Worm (Caenorhabditis elegans) whole organism, L3 larva: ENCODE measurements around the gene mbr-1.

ENCODE experiments used
- R02D3.7 ChIP-seq: fragments of 150-350 bp; optimal IDR thresholded peaks from 2 replicates; lab custom pipeline; 2014; ENCODE audit warnings: missing biosample characterization, missing genetic modification characterization
- ama-1 ChIP-seq: fragments of 150-350 bp; optimal IDR thresholded peaks from 2 replicates; lab custom pipeline; 2018
- fos-1 ChIP-seq: fragments of 150-350 bp; optimal IDR thresholded peaks from 2 replicates; lab custom pipeline; 2014; ENCODE audit warnings: missing biosample characterization, missing genetic modification characterization
- lsy-12 ChIP-seq: sonication (generic microtip); optimal IDR thresholded peaks from 2 replicates; lab custom pipeline; 2016; ENCODE audit warnings: mild to moderate bottlenecking, missing genetic modification characterization, missing compliant biosample characterization
- nhr-11 ChIP-seq: fragments of 150-350 bp; optimal IDR thresholded peaks from 2 replicates; lab custom pipeline; 2014; ENCODE audit warnings: missing biosample characterization, missing genetic modification characterization
- nhr-25 ChIP-seq: sonication (generic microtip); optimal IDR thresholded peaks from 2 replicates; lab custom pipeline; 2017; ENCODE audit warnings: missing biosample characterization, missing genetic modification characterization
- snpc-4 ChIP-seq: fragments of 150-350 bp; optimal IDR thresholded peaks from 2 replicates; lab custom pipeline; 2014; ENCODE audit warnings: missing biosample characterization, missing genetic modification characterization
- unc-39 ChIP-seq: sonication (generic microtip); optimal IDR thresholded peaks from 4 replicates; lab custom pipeline; 2017; ENCODE audit warnings: missing biosample characterization, missing genetic modification characterization
- zag-1 ChIP-seq: fragments of 150-350 bp; optimal IDR thresholded peaks from 2 replicates; lab custom pipeline; 2014; ENCODE audit warnings: missing biosample characterization, missing genetic modification characterization

- no peak for TF ChIP-seq fos-1
- no peak for TF ChIP-seq R02D3.7 (tag; lab: Kevin White, UChicago)
- no peak for TF ChIP-seq snpc-4 (tag; lab: Kevin White, UChicago)
- TF ChIP-seq lsy-12 = no peak
- no peak for TF ChIP-seq zag-1 (tag; lab: Kevin White, UChicago)
- no peak for TF ChIP-seq ama-1
- no peak for TF ChIP-seq unc-39 (tag; lab: Kevin White, UChicago)
- TF ChIP-seq nhr-25 (tag; lab: Kevin White, UChicago) = no peak
- no peak for TF ChIP-seq nhr-11 (tag; lab: Kevin White, UChicago)
Observed at ce11 chrX:10769959-10770358, 48.1 kb upstream of the mbr-1 start.
